Worm (Caenorhabditis elegans) whole organism, L4/young adult: ENCODE results near the gene F59A1.6.

Experiments used
- dao-5 ChIP-seq: sonication (generic microtip); optimal IDR thresholded peaks from 2 replicates; lab custom pipeline; 2016; ENCODE audit warnings: missing genotype, missing genetic modification characterization, moderate library complexity, missing compliant biosample characterization
- him-1 ChIP-seq: sonication (generic microtip); optimal IDR thresholded peaks from 2 replicates; lab custom pipeline; 2016; ENCODE audit warnings: missing genotype, missing genetic modification reagents, missing genetic modification characterization, missing compliant biosample characterization

- TF ChIP-seq him-1 (tag; lab: Kevin White, UChicago) (no peak), dao-5 (tag; lab: Kevin White, UChicago) (no peak)
These were observed 9.3 kb downstream of the F59A1.6 start for ce11 chrV:17694260-17694659.
